Fruit fly (Drosophila melanogaster) whole organism, prepupa: Measurements from ENCODE around the gene Lcp65Ag3.

ENCODE experiments used
- CG31627 ChIP-seq: fragments of 200-800 bp; sonication (Bioruptor generic); optimal IDR thresholded peaks from 3 replicates; lab custom pipeline; 2016; ENCODE audit warnings: missing biosample characterization, missing genetic modification characterization
- CG4318 ChIP-seq: fragments of 200-800 bp; sonication (Bioruptor generic); optimal IDR thresholded peaks from 3 replicates; lab custom pipeline; 2017; ENCODE audit warnings: missing biosample characterization, mild to moderate bottlenecking, missing genetic modification characterization
- CG6854 ChIP-seq: fragments of 200-800 bp; sonication (Bioruptor generic); optimal IDR thresholded peaks from 2 replicates; lab custom pipeline; 2017; ENCODE audit warnings: missing biosample characterization, mild to moderate bottlenecking, missing genetic modification characterization
- CG7368 ChIP-seq: fragments of 200-800 bp; sonication (Bioruptor generic); optimal IDR thresholded peaks from 3 replicates; lab custom pipeline; 2016; ENCODE audit warnings: missing biosample characterization, missing genetic modification characterization
- Ets21C ChIP-seq: fragments of 200-800 bp; sonication (Bioruptor generic); optimal IDR thresholded peaks from 3 replicates; lab custom pipeline; 2016; ENCODE audit warnings: missing biosample characterization, missing genetic modification characterization
- Gug ChIP-seq: fragments of 200-800 bp; sonication (Bioruptor generic); IDR thresholded peaks from 2 replicates; pipeline ENCODE4 v1.3.6; 2022; ENCODE audit warnings: missing biosample characterization, missing genetic modification characterization
- eg ChIP-seq: fragments of 200-800 bp; sonication (Bioruptor generic); IDR thresholded peaks from 3 replicates; pipeline ENCODE4 v1.3.6; 2022; ENCODE audit warnings: missing biosample characterization, missing genetic modification characterization
- fd85E ChIP-seq: fragments of 200-800 bp; sonication (Bioruptor generic); optimal IDR thresholded peaks from 3 replicates; lab custom pipeline; 2016; ENCODE audit warnings: missing biosample characterization, missing genetic modification characterization
- fkh ChIP-seq: fragments of 200-800 bp; sonication (Bioruptor generic); optimal IDR thresholded peaks from 3 replicates; lab custom pipeline; 2017; ENCODE audit warnings: missing biosample characterization, mild to moderate bottlenecking, missing genetic modification characterization, moderate library complexity
- ss ChIP-seq, 2 experiments: fragments of 200-800 bp; sonication (Bioruptor generic); optimal IDR thresholded peaks; 2 replicates in 1 of 2; 3 replicates in 1 of 2; lab custom pipeline; 2017 to 2018; ENCODE audit warnings: mild to moderate bottlenecking in 2 of 2, missing biosample characterization in 2 of 2, missing genetic modification characterization in 2 of 2, moderate library complexity in 1 of 2
- svp ChIP-seq: fragments of 200-800 bp; sonication (Bioruptor generic); peaks from one replicate; lab custom pipeline; 2016; ENCODE audit warnings: missing biosample characterization, missing genetic modification characterization

DNA sequence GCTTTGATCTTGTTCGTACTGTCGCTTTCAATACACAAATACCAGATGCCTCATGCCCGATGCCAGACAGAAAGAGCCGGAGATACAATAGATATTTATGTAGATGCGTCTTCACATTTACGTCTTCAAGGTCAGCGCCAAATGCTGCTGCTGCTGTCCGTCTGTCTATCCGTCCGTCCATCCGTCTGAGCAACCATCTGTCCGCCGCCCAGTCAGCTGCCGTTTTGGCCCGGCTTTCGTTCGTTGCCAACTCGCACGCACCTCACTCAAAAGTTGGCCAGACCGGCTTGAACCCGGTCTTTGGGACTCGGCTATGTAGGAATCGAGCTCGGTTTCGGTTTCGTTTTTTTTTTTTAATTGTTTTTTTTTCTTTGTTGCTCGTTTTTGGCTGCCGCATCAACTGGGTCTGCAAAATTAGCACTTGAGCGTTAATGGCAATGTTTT, 24.2 kb upstream of the Lcp65Ag3 start:
- no peak for TF ChIP-seq fkh (GFP tag; lab: Kevin White, UChicago)
- peak; percentile 51 for TF ChIP-seq CG7368 (GFP tag; lab: Kevin White, UChicago)
- TF ChIP-seq Ets21C, result no peak
- TF ChIP-seq fd85E (GFP tag; lab: Kevin White, UChicago), result no peak
- TF ChIP-seq Gug (GFP tag; lab: Robert Waterston, UW), result no peak
- peak; percentile 84 for TF ChIP-seq eg
- no peak for TF ChIP-seq CG6854 (GFP tag; lab: Kevin White, UChicago)
- TF ChIP-seq CG31627 (GFP tag; lab: Kevin White, UChicago), result no peak
- TF ChIP-seq svp (GFP tag; lab: Kevin White, UChicago), result no peak
- peak; percentile 83 to 93 for TF ChIP-seq ss (GFP tag; optimal IDR thresholded peaks at IDR 0.05; lab: Kevin White, UChicago)
- TF ChIP-seq CG4318 (GFP tag; lab: Kevin White, UChicago), result no peak
